Worm (Caenorhabditis elegans) whole organism, L4/young adult: ENCODE measurements around the gene nlp-16.

ENCODE experiments used
- W03F9.2 ChIP-seq: fragments of 150-350 bp; optimal IDR thresholded peaks from 2 replicates; lab custom pipeline; 2014; ENCODE audit warnings: missing biosample characterization, missing genetic modification characterization
- dao-5 ChIP-seq: sonication (generic microtip); optimal IDR thresholded peaks from 2 replicates; lab custom pipeline; 2016; ENCODE audit warnings: missing genotype, missing genetic modification characterization, moderate library complexity, missing compliant biosample characterization
- him-1 ChIP-seq: sonication (generic microtip); optimal IDR thresholded peaks from 2 replicates; lab custom pipeline; 2016; ENCODE audit warnings: missing genotype, missing genetic modification reagents, missing genetic modification characterization, missing compliant biosample characterization

DNA sequence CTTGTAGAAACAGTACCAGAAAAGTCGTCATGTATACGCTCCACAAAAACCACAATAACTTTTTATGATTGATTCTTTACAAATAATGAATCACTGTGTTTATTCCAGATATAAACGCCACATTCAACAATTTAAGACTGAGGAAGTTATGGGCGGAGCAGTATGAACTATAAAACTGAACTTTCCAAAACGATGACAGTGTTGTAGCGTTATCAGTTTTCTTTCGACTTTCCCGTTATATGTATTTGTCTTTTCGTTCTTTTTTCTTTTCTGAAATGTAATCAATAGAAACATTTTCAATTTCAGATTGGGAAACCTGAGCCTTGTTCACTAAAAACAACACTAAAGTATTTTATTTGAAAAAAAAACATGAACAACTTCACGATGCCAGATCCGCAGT is 42.6 kb downstream of the nlp-16 start, which contains the start of gene C49A9.9:
- TF ChIP-seq him-1 (tag; lab: Kevin White, UChicago) (no peak), dao-5 (tag; lab: Kevin White, UChicago) (no peak), W03F9.2 (tag; lab: Kevin White, UChicago) (no peak)
